Worm (Caenorhabditis elegans): ENCODE data around the gene str-106.

ce11 chrV:16159594-16159993 lies 20.9 kb upstream of the str-106 start, which contains the start of gene F10A3.17:
- TF ChIP-seq him-1 (tag; optimal IDR thresholded peaks at IDR 0.05) (no peak), dao-5 (tag; optimal IDR thresholded peaks at IDR 0.05) (no peak)

Data from whole organism, L4/young adult.